Worm (Caenorhabditis elegans): ENCODE measurements around the gene cht-3.

DNA sequence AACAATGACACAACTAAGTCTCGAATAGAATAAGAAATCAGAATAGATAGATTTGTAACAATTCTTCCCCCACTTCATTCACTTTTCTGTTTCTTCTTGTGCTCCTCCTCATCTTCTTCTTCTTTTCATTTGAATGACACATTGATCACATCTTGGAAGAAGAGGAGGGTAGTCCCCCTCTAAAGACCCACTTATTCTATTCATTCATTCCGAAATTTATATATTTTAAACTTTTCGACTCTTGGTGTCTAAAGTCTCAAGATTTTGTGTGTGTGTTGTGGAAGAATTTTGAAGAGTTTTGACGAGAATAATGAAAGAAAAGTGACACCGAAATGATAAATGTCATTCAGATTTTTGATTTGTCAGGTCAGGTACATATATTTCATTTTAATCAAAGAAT lies 12.4 kb upstream of the cht-3 start:
- TF ChIP-seq flt-1 (GFP tag; IDR thresholded peaks at IDR 0.05), result no peak
- no peak for TF ChIP-seq klf-2 (GFP tag; conservative IDR thresholded peaks at IDR 0.05)
- no peak for TF ChIP-seq T22C8.4 (GFP tag; IDR thresholded peaks at IDR 0.05)
- no peak for TF ChIP-seq ref-1 (GFP tag; conservative IDR thresholded peaks at IDR 0.05)
- no peak for TF ChIP-seq cog-1 (tag; optimal IDR thresholded peaks at IDR 0.05)

Data from whole organism, midembryonic.